Fruit fly (Drosophila melanogaster) whole organism: ENCODE measurements around the gene CG15533.
A peak's percentile ranks its signal among the peaks of the same experiment; 100 is the strongest.

ENCODE experiments used
- CG8478 ChIP-seq: fragments of >200 bp; optimal IDR thresholded peaks from 2 replicates; lab custom pipeline; 2018; ENCODE audit warnings: inconsistent platforms
- Dll ChIP-seq: fragments of >200 bp; optimal IDR thresholded peaks from 2 replicates; lab custom pipeline; 2017
- EcR ChIP-seq, 2 experiments: fragments of >200 bp; optimal IDR thresholded peaks; 2 replicates each; lab custom pipeline; 2017; ENCODE audit warnings: missing biosample characterization in 2 of 2, missing genetic modification characterization in 2 of 2, missing genetic modification reagents in 2 of 2
- pan ChIP-seq: fragments of >200 bp; optimal IDR thresholded peaks from 2 replicates; lab custom pipeline; 2017
- psq ChIP-seq: fragments of >200 bp; optimal IDR thresholded peaks from 2 replicates; lab custom pipeline; 2017
- usp ChIP-seq: fragments of >200 bp; optimal IDR thresholded peaks from 2 replicates; lab custom pipeline; 2017; ENCODE audit warnings: missing biosample characterization, missing genetic modification characterization, mixed read lengths

CG15533 gene

DNA sequence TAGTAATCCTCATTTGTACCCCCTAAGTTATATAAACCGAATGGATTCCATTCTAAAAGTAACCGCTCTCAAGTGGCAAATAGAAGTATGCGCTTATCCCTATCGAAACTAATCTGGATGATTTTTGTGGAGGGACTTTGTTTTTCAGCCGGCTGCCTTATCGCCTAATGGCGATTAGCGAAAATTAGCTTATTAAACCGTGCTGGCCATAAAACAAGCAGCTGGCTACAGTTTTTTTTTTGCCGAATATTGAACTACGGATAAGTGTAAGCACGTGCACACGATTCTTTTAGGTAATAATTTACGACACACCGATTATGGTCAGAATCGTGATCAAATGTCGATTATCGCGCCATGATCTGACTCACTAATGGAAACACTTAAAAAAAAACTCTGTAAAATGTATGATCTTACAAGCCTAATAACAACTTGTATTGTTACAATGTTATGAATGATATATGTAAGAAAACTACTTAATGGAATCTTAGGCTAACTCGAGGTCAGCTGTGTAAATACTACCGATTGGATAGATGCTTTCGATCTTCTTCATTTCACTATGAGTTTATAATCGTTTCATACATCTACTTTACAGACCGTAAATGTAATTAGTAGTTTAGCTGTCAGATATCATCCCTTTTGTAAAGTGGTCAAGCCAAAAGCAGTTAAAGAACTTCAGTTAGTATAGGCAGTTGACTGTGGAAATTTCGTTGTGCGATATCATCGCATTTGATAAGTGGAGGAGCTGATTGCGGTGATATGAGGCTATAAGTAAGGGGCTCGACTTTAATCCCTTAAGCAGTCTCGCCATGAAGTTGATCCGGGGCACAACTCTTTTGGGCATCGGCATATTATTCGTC lies 2.9 kb downstream of the CG15533 start, which contains the start of gene CG15534:
CG15534 (plus strand) TSS at position 807 of the 857 bp plus-strand sequence.
- TF ChIP-seq Dll, result no peak
- no peak for TF ChIP-seq pan (lab: Kevin White, UChicago)
- TF ChIP-seq psq (lab: Kevin White, UChicago), result no peak
- TF ChIP-seq CG8478 (lab: Kevin White, UChicago), result no peak
- no peak for TF ChIP-seq usp (GFP tag; lab: Kevin White, UChicago)
- TF ChIP-seq EcR (GFP tag; optimal IDR thresholded peaks at IDR 0.05; lab: Kevin White, UChicago), result no peak

DNA sequence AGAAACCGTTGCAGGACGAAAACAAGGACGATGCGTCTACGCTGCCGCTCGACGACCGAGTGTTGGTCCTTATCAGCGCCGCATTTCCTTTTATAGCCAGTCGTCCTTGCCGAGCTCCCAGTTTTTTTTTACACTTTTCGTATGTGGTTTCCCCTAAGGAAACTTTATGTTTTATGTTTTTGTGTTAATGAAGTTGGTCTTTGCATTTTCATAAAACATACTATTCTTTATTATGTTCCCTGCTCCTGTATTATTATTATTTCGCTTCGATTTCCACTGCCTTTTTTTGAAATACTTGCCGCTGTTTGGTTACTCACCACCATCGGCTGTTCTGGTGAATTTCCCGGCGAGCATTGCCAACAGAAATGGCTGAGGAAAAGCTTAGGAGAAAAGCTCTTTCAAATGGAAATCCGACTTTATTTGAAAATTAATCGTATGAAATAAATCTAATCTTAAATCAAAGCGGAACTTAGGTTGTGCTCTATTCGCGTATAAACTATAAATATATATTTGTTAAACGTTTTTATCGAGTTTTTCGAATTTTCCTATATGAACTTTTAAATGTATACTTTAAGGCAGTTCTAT lies 15.0 kb downstream of the CG15533 start, which contains the start of gene CG15537:
CG15537 (minus strand) TSS at position 51 of the 585 bp plus-strand sequence.
- TF ChIP-seq usp (GFP tag; lab: Kevin White, UChicago), result no peak

DNA sequence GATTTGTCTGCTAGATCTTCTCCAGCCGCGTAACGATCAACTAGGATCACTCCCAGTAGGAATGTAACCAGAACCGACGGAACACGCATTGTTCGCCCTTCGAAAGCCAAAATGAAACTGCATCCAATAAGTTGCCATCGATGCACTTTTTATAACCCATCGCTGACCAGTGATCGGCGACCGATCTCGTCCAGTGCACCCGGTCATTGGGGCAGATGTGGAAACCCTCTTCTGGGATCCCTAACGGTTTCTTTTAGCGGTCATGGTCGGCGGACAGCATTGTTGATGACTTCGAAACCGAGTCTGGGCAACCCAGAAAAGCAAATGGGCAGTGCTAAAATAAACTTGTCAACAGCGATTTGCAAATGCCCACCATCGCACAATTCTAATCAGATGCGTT lies 16.3 kb downstream of the CG15533 start, which contains the start of gene Osi23:
Osi23 (minus strand) TSS at position 101 of the 400 bp plus-strand sequence.
- no peak for TF ChIP-seq CG8478 (lab: Kevin White, UChicago)
- TF ChIP-seq Dll, result no peak
- TF ChIP-seq pan (lab: Kevin White, UChicago), result no peak
- TF ChIP-seq usp (GFP tag; lab: Kevin White, UChicago), result no peak
- TF ChIP-seq EcR (GFP tag; optimal IDR thresholded peaks at IDR 0.05; lab: Kevin White, UChicago), result no peak
- no peak for TF ChIP-seq psq (lab: Kevin White, UChicago)

DNA sequence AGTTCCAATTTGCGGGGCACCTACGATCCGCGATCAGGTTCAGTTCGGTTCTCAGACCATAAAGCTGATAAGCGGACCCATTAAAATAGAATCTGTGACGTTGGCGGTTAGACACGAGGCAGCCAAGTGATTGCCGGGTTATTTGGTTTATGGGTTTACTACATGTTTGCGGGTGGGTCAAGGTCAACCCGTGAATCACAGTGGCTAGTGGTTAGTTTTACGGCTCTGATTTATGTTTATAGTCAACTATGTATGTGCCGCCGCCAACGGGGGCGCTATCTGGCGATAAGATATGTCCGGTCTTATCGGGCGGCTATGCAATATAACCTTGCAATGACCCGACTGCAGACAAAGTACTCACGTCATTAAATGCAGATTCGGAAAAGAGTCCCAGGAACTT lies 20.8 kb downstream of the CG15533 start:
- no peak for TF ChIP-seq CG8478 (lab: Kevin White, UChicago)
- no peak for TF ChIP-seq psq (lab: Kevin White, UChicago)
- TF ChIP-seq pan (lab: Kevin White, UChicago), result no peak
- TF ChIP-seq EcR (GFP tag; optimal IDR thresholded peaks at IDR 0.05; lab: Kevin White, UChicago), result no peak
- no peak for TF ChIP-seq usp (GFP tag; lab: Kevin White, UChicago)
- no peak for TF ChIP-seq Dll

DNA sequence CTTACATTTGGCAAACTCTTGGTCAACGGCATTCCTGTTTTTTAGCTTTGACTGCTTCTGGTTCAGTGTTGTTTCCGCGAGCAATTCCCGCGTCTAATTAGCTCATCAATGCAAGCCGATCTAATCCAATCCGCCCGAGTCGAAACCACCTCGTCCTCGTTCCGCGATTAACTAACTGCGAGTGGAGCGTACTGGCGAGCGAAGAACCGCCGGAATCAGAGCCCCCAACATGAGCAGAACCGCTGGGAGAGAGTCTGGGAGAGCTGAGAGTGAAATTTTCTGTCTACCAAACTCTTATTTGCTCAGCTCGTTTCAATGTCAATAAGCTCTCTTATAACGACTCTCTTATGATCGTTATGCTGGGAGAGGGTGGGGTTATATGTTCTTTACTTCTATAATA lies 21.6 kb downstream of the CG15533 start:
- no peak for TF ChIP-seq pan (lab: Kevin White, UChicago)
- peak; percentile 91 for TF ChIP-seq Dll

DNA sequence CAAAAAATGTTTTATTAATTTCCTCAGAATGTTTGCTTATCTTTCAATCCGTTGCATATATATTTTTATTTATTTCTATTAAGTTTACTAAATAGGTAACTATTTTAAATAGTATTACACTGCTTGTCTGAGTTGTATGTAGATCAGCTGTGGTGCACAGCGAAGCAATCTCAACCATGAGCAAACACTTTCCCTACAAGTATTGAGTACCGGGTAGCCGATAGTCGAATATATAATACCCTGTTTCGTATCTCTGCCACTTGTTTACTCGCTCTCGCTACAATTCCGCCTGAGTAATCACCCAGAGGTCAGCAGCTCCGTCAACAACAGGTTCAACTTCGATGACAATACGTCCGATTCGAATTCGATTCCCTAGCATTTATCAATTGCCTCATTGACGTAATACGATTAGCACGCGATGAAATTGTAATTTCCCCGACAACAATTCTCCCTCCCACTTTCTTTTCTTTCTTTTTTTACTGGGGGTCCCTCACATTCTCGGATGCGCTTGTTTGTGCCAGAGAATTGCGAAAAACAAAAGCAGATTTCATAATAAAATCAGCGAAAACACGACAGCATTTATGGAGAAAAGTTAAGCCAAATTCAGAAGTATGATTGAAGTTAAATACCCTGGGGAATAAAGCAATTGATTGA lies 22.2 kb downstream of the CG15533 start:
- no peak for TF ChIP-seq EcR (GFP tag; optimal IDR thresholded peaks at IDR 0.05; lab: Kevin White, UChicago)
- no peak for TF ChIP-seq Dll
- no peak for TF ChIP-seq CG8478 (lab: Kevin White, UChicago)
- TF ChIP-seq pan (lab: Kevin White, UChicago), result no peak
- TF ChIP-seq usp (GFP tag; lab: Kevin White, UChicago), result no peak
- TF ChIP-seq psq (lab: Kevin White, UChicago), result no peak

DNA sequence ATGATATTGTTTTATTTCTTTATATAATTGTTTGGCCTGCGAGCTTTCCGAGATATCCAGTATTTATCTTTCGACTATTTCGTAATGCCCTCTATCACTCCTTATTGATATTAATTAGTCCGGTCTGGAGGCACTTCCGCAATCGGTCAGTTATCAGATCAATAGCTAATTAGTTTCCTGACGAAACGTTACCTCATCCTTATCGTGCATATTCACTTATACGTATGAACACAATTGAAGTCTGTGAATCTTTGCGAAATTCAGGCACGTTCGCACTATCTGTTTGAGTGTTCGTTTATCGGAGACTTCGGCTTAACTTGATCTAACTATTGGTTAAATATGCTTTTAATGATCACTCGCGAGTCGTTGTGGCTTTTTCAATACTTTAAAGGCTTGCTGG lies 24.6 kb downstream of the CG15533 start:
- TF ChIP-seq EcR (GFP tag; optimal IDR thresholded peaks at IDR 0.05; lab: Kevin White, UChicago) (no peak), usp (GFP tag; lab: Kevin White, UChicago) (no peak), pan (lab: Kevin White, UChicago) (no peak), Dll (no peak), psq (lab: Kevin White, UChicago) (no peak), CG8478 (lab: Kevin White, UChicago) (no peak)

DNA sequence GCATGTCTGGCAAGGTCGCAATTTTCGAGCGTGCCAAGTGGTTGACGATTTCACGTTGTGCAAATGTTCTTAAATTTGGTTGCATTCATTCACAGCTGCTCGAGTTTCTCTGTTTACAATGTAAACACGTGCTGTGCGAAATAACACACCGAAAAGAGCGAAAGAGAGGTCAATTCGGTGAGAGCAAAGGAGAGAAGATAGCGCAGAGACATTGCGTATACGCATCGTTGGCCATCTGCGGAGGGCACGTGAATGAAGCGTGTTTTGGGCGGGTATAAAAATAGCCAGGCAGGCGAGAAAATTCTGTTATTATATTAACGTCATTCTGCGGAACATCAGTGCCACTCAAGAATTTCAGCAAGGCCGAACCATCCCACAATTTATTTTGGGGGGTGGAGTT lies 25.8 kb downstream of the CG15533 start:
- TF ChIP-seq pan (lab: Kevin White, UChicago) (no peak), Dll (no peak), EcR (GFP tag; optimal IDR thresholded peaks at IDR 0.05; lab: Kevin White, UChicago) (no peak), usp (GFP tag; lab: Kevin White, UChicago) (no peak), psq (lab: Kevin White, UChicago) (no peak)

DNA sequence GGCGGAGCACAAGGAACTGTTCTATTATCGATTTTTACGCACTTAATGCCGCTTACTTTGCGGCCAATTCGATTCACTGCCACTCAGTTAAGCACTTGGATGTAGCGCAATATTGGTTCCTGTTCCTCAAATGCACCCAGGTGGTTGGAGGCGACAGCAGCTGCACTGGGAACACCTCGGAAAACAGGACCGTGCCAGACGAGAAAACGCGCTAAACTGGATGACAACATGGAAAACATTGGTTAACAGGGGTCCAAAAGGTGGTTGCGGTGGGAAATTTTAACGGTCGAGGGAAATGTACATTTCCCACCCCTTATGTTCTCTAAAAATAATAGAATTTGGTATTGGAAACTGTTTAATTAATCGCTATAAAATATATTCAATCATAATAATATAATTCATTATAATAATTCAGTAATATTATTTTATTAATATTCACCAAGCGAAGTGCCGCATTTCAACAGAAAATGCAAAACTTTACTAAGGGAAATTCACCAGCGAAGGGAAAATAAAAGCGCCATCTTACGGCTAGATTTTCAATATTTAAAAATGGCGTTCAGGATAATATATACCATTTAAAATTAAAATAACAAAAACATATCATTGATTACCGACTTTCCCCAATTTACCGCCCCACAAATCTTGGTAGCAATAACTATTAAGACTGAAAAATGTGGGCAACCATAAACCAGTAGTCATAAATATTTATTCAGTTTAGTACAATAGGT lies 27.4 kb downstream of the CG15533 start, which contains the start of gene aralar1:
aralar1 (minus strand) TSS at position 51 of the 728 bp plus-strand sequence.
- TF ChIP-seq pan (lab: Kevin White, UChicago) (no peak), Dll (no peak), EcR (GFP tag; optimal IDR thresholded peaks at IDR 0.05; lab: Kevin White, UChicago) (no peak), CG8478 (lab: Kevin White, UChicago) (no peak), psq (lab: Kevin White, UChicago) (no peak), usp (GFP tag; lab: Kevin White, UChicago) (no peak)

DNA sequence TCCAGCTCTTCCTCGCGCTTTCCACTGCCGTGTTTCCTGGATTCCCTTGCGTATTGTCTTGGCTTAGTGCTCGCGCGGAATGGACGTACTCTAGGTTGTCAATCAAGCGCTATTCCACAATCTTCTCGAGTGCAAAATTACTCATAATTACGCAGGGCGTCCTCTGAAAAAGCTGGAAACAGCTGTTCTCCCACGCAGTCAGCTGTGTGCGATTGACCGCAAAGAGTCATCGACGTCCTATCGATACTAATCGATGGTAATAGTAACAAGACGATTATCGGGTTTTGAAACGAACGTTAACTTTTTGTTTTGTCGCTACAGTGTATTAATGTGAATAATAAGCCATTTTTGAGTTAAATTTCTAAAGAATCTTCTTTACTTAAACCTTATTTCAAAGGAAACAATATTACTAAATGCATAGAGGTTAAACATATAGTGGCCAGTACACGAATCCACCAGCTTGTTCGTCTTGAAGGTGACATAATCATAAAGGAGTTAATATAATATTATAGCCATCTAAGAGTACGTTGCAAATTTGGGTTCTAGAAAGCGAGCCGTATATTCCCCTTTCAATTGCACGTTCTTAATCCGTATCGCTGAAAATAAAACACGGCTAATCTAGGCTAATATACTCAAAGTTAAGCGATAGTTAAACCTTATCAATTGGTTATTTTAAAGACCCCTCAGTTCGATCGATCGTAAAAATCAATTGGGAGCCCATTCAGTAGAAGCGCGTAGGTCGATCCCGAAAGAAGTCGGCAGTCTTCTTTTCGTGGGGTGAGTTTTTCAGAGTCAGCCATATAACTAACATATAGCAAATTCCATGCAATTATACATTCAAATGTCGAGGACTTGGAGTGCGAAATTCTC lies 30.7 kb downstream of the CG15533 start, which contains the start of the genes CG2224 and CDase:
CG2224 (minus strand) TSS at position 235 of the 870 bp plus-strand sequence.
CDase (plus strand) TSS at position 456 of the 870 bp plus-strand sequence.
- TF ChIP-seq Dll (no peak), usp (GFP tag; lab: Kevin White, UChicago) (no peak), CG8478 (lab: Kevin White, UChicago) (no peak), psq (lab: Kevin White, UChicago) (no peak), EcR (GFP tag; optimal IDR thresholded peaks at IDR 0.05; lab: Kevin White, UChicago) (no peak), pan (lab: Kevin White, UChicago) (no peak)
